Worm (Caenorhabditis elegans) whole organism, L1 larva: ENCODE results near the gene gcy-18.

Experiments used
- nhr-12 ChIP-seq: sonication (generic microtip); optimal IDR thresholded peaks from 2 replicates; lab custom pipeline; 2017; ENCODE audit warnings: missing biosample characterization, missing genetic modification characterization
- pax-3 ChIP-seq: fragments of 200-800 bp; sonication (Bioruptor generic); optimal IDR thresholded peaks from 2 replicates; lab custom pipeline; 2018; ENCODE audit warnings: mild to moderate bottlenecking, missing genetic modification characterization, moderate library complexity, missing compliant biosample characterization
- pqm-1 ChIP-seq: sonication (generic microtip); optimal IDR thresholded peaks from 3 replicates; lab custom pipeline; 2017; ENCODE audit warnings: missing biosample characterization, missing genetic modification characterization
- snu-23 ChIP-seq: sonication (generic microtip); optimal IDR thresholded peaks from 2 replicates; lab custom pipeline; 2016; ENCODE audit warnings: missing genetic modification characterization, missing compliant biosample characterization
- sup-37 ChIP-seq: fragments of 200-800 bp; sonication (Bioruptor generic); optimal IDR thresholded peaks from 2 replicates; lab custom pipeline; 2018; ENCODE audit warnings: mild to moderate bottlenecking, missing genetic modification characterization, missing compliant biosample characterization
- unc-30 ChIP-seq: sonication (generic microtip); optimal IDR thresholded peaks from 2 replicates; lab custom pipeline; 2017; ENCODE audit warnings: missing biosample characterization, missing genetic modification characterization
- unc-98 ChIP-seq: fragments of 200-800 bp; sonication (Bioruptor generic); IDR thresholded peaks from 2 replicates; pipeline ENCODE4 v1.3.6; 2022; ENCODE audit warnings: missing genetic modification characterization, missing compliant biosample characterization

- TF ChIP-seq unc-30 (tag; lab: Kevin White, UChicago) = no peak
- TF ChIP-seq nhr-12 (tag; lab: Kevin White, UChicago) = no peak
- TF ChIP-seq sup-37 (GFP tag; lab: Kevin White, UChicago) = no peak
- TF ChIP-seq unc-98 (GFP tag; lab: Robert Waterston, UW) = no peak
- TF ChIP-seq pqm-1 (tag; lab: Kevin White, UChicago) = no peak
- TF ChIP-seq snu-23 (GFP tag; lab: Kevin White, UChicago) = no peak
- TF ChIP-seq pax-3 (tag; lab: Kevin White, UChicago) = no peak
These were observed 43.8 kb downstream of the gcy-18 start for ce11 chrIV:12903687-12904086.
